Fruit fly (Drosophila melanogaster): ENCODE measurements around the gene cmpy.

Gene cmpy

dm6 chr3L:20671659-20672058 lies 47.3 kb downstream of the cmpy start:
- TF ChIP-seq esn (GFP tag; optimal IDR thresholded peaks at IDR 0.05) = no peak

- no peak for TF ChIP-seq OdsH (GFP tag; optimal IDR thresholded peaks at IDR 0.05)
- TF ChIP-seq CG6854 (GFP tag; optimal IDR thresholded peaks at IDR 0.05) = no peak
- no peak for TF ChIP-seq CG32006 (GFP tag; optimal IDR thresholded peaks at IDR 0.05)
- TF ChIP-seq CG31627 (GFP tag; optimal IDR thresholded peaks at IDR 0.05) = no peak
- TF ChIP-seq CG11902 (GFP tag; optimal IDR thresholded peaks at IDR 0.05) = no peak
- TF ChIP-seq fkh (GFP tag; optimal IDR thresholded peaks at IDR 0.05) = peak; percentile 61
- no peak for TF ChIP-seq CG11762 (GFP tag; optimal IDR thresholded peaks at IDR 0.05; ENCODE audit: insufficient read depth)
Measured at dm6 chr3L:20667408-20667807, 51.6 kb downstream of the cmpy start.

dm6 chr3L:20663967-20664366 lies 55.0 kb downstream of the cmpy start:
- TF ChIP-seq CG11902 (GFP tag; optimal IDR thresholded peaks at IDR 0.05) = no peak
- TF ChIP-seq fkh (GFP tag; optimal IDR thresholded peaks at IDR 0.05) = peak; percentile 83
